Worm (Caenorhabditis elegans) whole organism, L2 larva: ENCODE results near the gene inx-3.

Experiments used
- C34F6.9 ChIP-seq: fragments of 150-350 bp; optimal IDR thresholded peaks from 2 replicates; lab custom pipeline; 2014; ENCODE audit warnings: missing biosample characterization, missing genetic modification characterization
- F13H6.1 ChIP-seq: sonication (generic microtip); optimal IDR thresholded peaks from 2 replicates; lab custom pipeline; 2016; ENCODE audit warnings: missing genetic modification characterization, missing compliant biosample characterization
- R02D3.7 ChIP-seq: fragments of 150-350 bp; optimal IDR thresholded peaks from 2 replicates; lab custom pipeline; 2014; ENCODE audit warnings: missing biosample characterization, missing genetic modification characterization
- ama-1 ChIP-seq: fragments of 150-350 bp; optimal IDR thresholded peaks from 2 replicates; lab custom pipeline; 2018; ENCODE audit warnings: inconsistent platforms
- blmp-1 ChIP-seq: sonication (generic microtip); optimal IDR thresholded peaks from 2 replicates; lab custom pipeline; 2017; ENCODE audit warnings: missing genetic modification characterization, mild to moderate bottlenecking, missing compliant biosample characterization, antibody characterized with exemption, moderate library complexity; ENCODE audit not compliant: insufficient read depth
- ceh-16 ChIP-seq: fragments of 150-350 bp; optimal IDR thresholded peaks from 2 replicates; lab custom pipeline; 2014; ENCODE audit warnings: missing biosample characterization, missing genetic modification characterization
- crh-2 ChIP-seq: sonication (generic microtip); optimal IDR thresholded peaks from 2 replicates; lab custom pipeline; 2017; ENCODE audit warnings: missing biosample characterization, missing genetic modification characterization
- egl-27 ChIP-seq: sonication (generic microtip); optimal IDR thresholded peaks from 3 replicates; lab custom pipeline; 2017; ENCODE audit warnings: missing biosample characterization, missing genetic modification reagents, missing genetic modification characterization
- elt-3 ChIP-seq: sonication (generic microtip); optimal IDR thresholded peaks from 2 replicates; lab custom pipeline; 2017; ENCODE audit warnings: missing biosample characterization, missing genetic modification characterization
- fos-1 ChIP-seq: fragments of 150-350 bp; optimal IDR thresholded peaks from 2 replicates; lab custom pipeline; 2014; ENCODE audit warnings: missing biosample characterization, missing genetic modification characterization
- gmeb-1 ChIP-seq: fragments of 150-350 bp; optimal IDR thresholded peaks from 2 replicates; lab custom pipeline; 2014; ENCODE audit warnings: missing biosample characterization, missing genetic modification characterization
- lin-11 ChIP-seq: fragments of 150-350 bp; sonication (generic microtip); optimal IDR thresholded peaks from 2 replicates; lab custom pipeline; 2014; ENCODE audit warnings: missing biosample characterization, missing genetic modification characterization, inconsistent platforms, mixed read lengths
- lin-39 ChIP-seq: fragments of 150-350 bp; optimal IDR thresholded peaks from 2 replicates; lab custom pipeline; 2014; ENCODE audit warnings: missing biosample characterization, missing genetic modification reagents, missing genetic modification characterization
- mab-5 ChIP-seq: fragments of 150-350 bp; optimal IDR thresholded peaks from 2 replicates; lab custom pipeline; 2014; ENCODE audit warnings: missing biosample characterization, missing genetic modification characterization
- mbf-1 ChIP-seq: sonication (generic microtip); optimal IDR thresholded peaks from 2 replicates; lab custom pipeline; 2017; ENCODE audit warnings: missing biosample characterization, missing genetic modification characterization
- mdl-1 ChIP-seq, 2 experiments: fragments of 150-350 bp in 1 of 2; sonication (generic microtip) in 1 of 2; optimal IDR thresholded peaks; 2 replicates each; lab custom pipeline; 2017; ENCODE audit warnings: missing biosample characterization in 2 of 2, missing genetic modification characterization in 2 of 2
- nhr-10 ChIP-seq: sonication (generic microtip); optimal IDR thresholded peaks from 2 replicates; lab custom pipeline; 2017; ENCODE audit warnings: missing biosample characterization, missing genetic modification characterization
- nhr-11 ChIP-seq: fragments of 150-350 bp; optimal IDR thresholded peaks from 2 replicates; lab custom pipeline; 2014; ENCODE audit warnings: missing biosample characterization, missing genetic modification characterization
- nhr-12 ChIP-seq: fragments of 150-350 bp; optimal IDR thresholded peaks from 2 replicates; lab custom pipeline; 2014; ENCODE audit warnings: missing biosample characterization, missing genetic modification characterization
- nhr-129 ChIP-seq: fragments of 150-350 bp; optimal IDR thresholded peaks from 2 replicates; lab custom pipeline; 2014; ENCODE audit warnings: missing biosample characterization, missing genetic modification characterization
- nhr-25 ChIP-seq: fragments of 150-350 bp; sonication (generic microtip); optimal IDR thresholded peaks from 3 replicates; lab custom pipeline; 2014; ENCODE audit warnings: missing biosample characterization, missing genetic modification characterization
- nhr-6 ChIP-seq: fragments of 150-350 bp; optimal IDR thresholded peaks from 2 replicates; lab custom pipeline; 2014; ENCODE audit warnings: missing biosample characterization, missing genetic modification characterization
- nhr-77 ChIP-seq: fragments of 150-350 bp; optimal IDR thresholded peaks from 2 replicates; lab custom pipeline; 2014; ENCODE audit warnings: missing biosample characterization, missing genetic modification characterization
- peb-1 ChIP-seq: fragments of 150-350 bp; optimal IDR thresholded peaks from 2 replicates; lab custom pipeline; 2014; ENCODE audit warnings: missing biosample characterization, missing genetic modification characterization
- sem-4 ChIP-seq: fragments of 150-350 bp; optimal IDR thresholded peaks from 2 replicates; lab custom pipeline; 2014; ENCODE audit warnings: missing biosample characterization, missing genetic modification reagents, missing genetic modification characterization
- sma-3 ChIP-seq: sonication (generic microtip); optimal IDR thresholded peaks from 2 replicates; lab custom pipeline; 2016; ENCODE audit warnings: missing genetic modification reagents, missing genetic modification characterization, missing compliant biosample characterization
- sma-9 ChIP-seq, 2 experiments: fragments of 150-350 bp in 1 of 2; sonication (generic microtip) in 1 of 2; optimal IDR thresholded peaks; 2 replicates each; lab custom pipeline; 2014 to 2016; ENCODE audit warnings: missing genetic modification characterization in 2 of 2, mild to moderate bottlenecking in 1 of 2, missing biosample characterization in 1 of 2, missing compliant biosample characterization in 1 of 2, missing genetic modification reagents in 1 of 2, moderate library complexity in 1 of 2
- unc-39 ChIP-seq: fragments of 150-350 bp; optimal IDR thresholded peaks from 2 replicates; lab custom pipeline; 2014; ENCODE audit warnings: missing biosample characterization, missing genetic modification characterization
- unc-55 ChIP-seq: fragments of 150-350 bp; sonication (generic microtip); optimal IDR thresholded peaks from 3 replicates; lab custom pipeline; 2014; ENCODE audit warnings: missing biosample characterization, missing genetic modification reagents, missing genetic modification characterization
- unc-62 ChIP-seq: fragments of 150-350 bp; optimal IDR thresholded peaks from 2 replicates; lab custom pipeline; 2014; ENCODE audit warnings: missing biosample characterization, missing genetic modification reagents, missing genetic modification characterization
- zag-1 ChIP-seq: fragments of 150-350 bp; optimal IDR thresholded peaks from 2 replicates; lab custom pipeline; 2014; ENCODE audit warnings: missing biosample characterization, missing genetic modification characterization
- ztf-1 ChIP-seq: fragments of 200-800 bp; sonication (Bioruptor generic); conservative IDR thresholded peaks from 2 replicates; pipeline ENCODE4 v1.3.6; 2022; ENCODE audit warnings: missing genetic modification characterization, missing compliant biosample characterization
- ztf-4 ChIP-seq: fragments of 150-350 bp; optimal IDR thresholded peaks from 2 replicates; lab custom pipeline; 2014; ENCODE audit warnings: missing biosample characterization, missing genetic modification characterization

The inx-3 gene

ce11 chrX:5984581-5985039, 11.3 kb upstream of the inx-3 start, which contains the start of gene klp-13 (continued):
- TF ChIP-seq nhr-129 (peak; percentile 92), unc-55 (peak; percentile 96), gmeb-1 (tag; lab: Kevin White, UChicago) (peak; percentile 88), unc-39 (tag; lab: Kevin White, UChicago) (no peak), sem-4 (tag; lab: Kevin White, UChicago) (peak; percentile 77)

ce11 chrX:5985720-5986119, 10.2 kb upstream of the inx-3 start:
- TF ChIP-seq nhr-11 (tag; lab: Kevin White, UChicago) (no peak), ztf-1 (GFP tag; lab: Robert Waterston, UW) (no peak), fos-1 (tag; lab: Kevin White, UChicago) (peak; percentile 24), nhr-6 (tag; lab: Kevin White, UChicago) (no peak), unc-55 (no peak)

- TF ChIP-seq lin-39 (tag; lab: Kevin White, UChicago) (no peak), nhr-10 (tag; lab: Kevin White, UChicago) (no peak), mbf-1 (tag; lab: Kevin White, UChicago) (no peak), nhr-11 (tag; lab: Kevin White, UChicago) (no peak), ztf-1 (GFP tag; lab: Robert Waterston, UW) (no peak), ama-1 (no peak), sma-3 (GFP tag; lab: Kevin White, UChicago) (no peak), F13H6.1 (tag; lab: Kevin White, UChicago) (no peak), peb-1 (tag; lab: Kevin White, UChicago) (no peak), zag-1 (tag; lab: Kevin White, UChicago) (no peak), elt-3 (no peak), C34F6.9 (no peak), mdl-1 (tag; optimal IDR thresholded peaks at IDR 0.05; lab: Kevin White, UChicago) (no peak), nhr-12 (tag; lab: Kevin White, UChicago) (no peak), crh-2 (tag; lab: Kevin White, UChicago) (no peak), nhr-25 (tag; lab: Kevin White, UChicago) (no peak), unc-62 (GFP tag; lab: Kevin White, UChicago) (no peak), nhr-77 (tag; lab: Kevin White, UChicago) (no peak)
Observed at ce11 chrX:5987910-5988309, 8.0 kb upstream of the inx-3 start.

- TF ChIP-seq nhr-77 (tag; lab: Kevin White, UChicago), result no peak
- TF ChIP-seq sma-9 (GFP tag; optimal IDR thresholded peaks at IDR 0.05; lab: Kevin White, UChicago), result no peak
- TF ChIP-seq sma-9 (tag; optimal IDR thresholded peaks at IDR 0.05; lab: Kevin White, UChicago), result no peak
- TF ChIP-seq, all 48 proteins: peak for 0
Observed at ce11 chrX:5992770-5993169, 3.2 kb upstream of the inx-3 start, which contains the start of gene F22F4.5. Gene F22F4.5 (minus strand): TSS chrX:5992870.

- TF ChIP-seq ceh-16, result no peak
- TF ChIP-seq lin-11 (tag; lab: Kevin White, UChicago), result no peak
- TF ChIP-seq R02D3.7 (tag; lab: Kevin White, UChicago), result no peak
- no peak for TF ChIP-seq lin-39 (tag; lab: Kevin White, UChicago)
- no peak for TF ChIP-seq egl-27 (tag; lab: Kevin White, UChicago)
- TF ChIP-seq mbf-1 (tag; lab: Kevin White, UChicago), result no peak
- no peak for TF ChIP-seq mdl-1 (tag; optimal IDR thresholded peaks at IDR 0.05; lab: Kevin White, UChicago)
- TF ChIP-seq nhr-11 (tag; lab: Kevin White, UChicago), result no peak
- TF ChIP-seq blmp-1 (tag; lab: Kevin White, UChicago), result no peak
- no peak for TF ChIP-seq mab-5 (tag; lab: Kevin White, UChicago)
- no peak for TF ChIP-seq ztf-4 (tag; lab: Kevin White, UChicago)
Observed at ce11 chrX:5994004-5994403, 2.0 kb upstream of the inx-3 start.
